Fruit fly (Drosophila melanogaster) whole organism, embryonic: Measurements from ENCODE around the gene TbCMF46.
A peak's percentile ranks its signal among the peaks of the same experiment; 100 is the strongest.

Experiments
- ATbp ChIP-seq: fragments of 200-800 bp; sonication (Bioruptor generic); optimal IDR thresholded peaks from 2 replicates; lab custom pipeline; 2017; ENCODE audit warnings: missing biosample characterization, mild to moderate bottlenecking, missing genetic modification characterization, missing genetic modification reagents
- Antp ChIP-seq: fragments of 200-800 bp; sonication (Bioruptor generic); optimal IDR thresholded peaks from 3 replicates; lab custom pipeline; 2016; ENCODE audit warnings: missing biosample characterization, missing genetic modification characterization
- B-H2 ChIP-seq: fragments of 200-800 bp; sonication (Bioruptor generic); optimal IDR thresholded peaks from 2 replicates; lab custom pipeline; 2018; ENCODE audit warnings: missing biosample characterization, mild to moderate bottlenecking, missing genetic modification characterization
- CG1024 ChIP-seq: fragments of 200-800 bp; sonication (Bioruptor generic); IDR thresholded peaks from 2 replicates; pipeline ENCODE4 v1.3.6; 2022; ENCODE audit warnings: missing biosample characterization, missing genetic modification characterization
- CG15073 ChIP-seq: fragments of 200-800 bp; sonication (Bioruptor generic); optimal IDR thresholded peaks from 2 replicates; lab custom pipeline; 2016; ENCODE audit warnings: missing biosample characterization, missing genetic modification characterization
- CG15269 ChIP-seq: fragments of 200-800 bp; sonication (Bioruptor generic); optimal IDR thresholded peaks from 2 replicates; lab custom pipeline; 2018; ENCODE audit warnings: missing biosample characterization, mild to moderate bottlenecking, missing genetic modification characterization, moderate library complexity
- CG17361 ChIP-seq: fragments of 200-800 bp; sonication (Bioruptor generic); IDR thresholded peaks from 3 replicates; pipeline ENCODE4 v1.3.6; 2022; ENCODE audit warnings: missing biosample characterization, missing genetic modification characterization
- CG17385 ChIP-seq: fragments of 200-800 bp; sonication (Bioruptor generic); optimal IDR thresholded peaks from 3 replicates; lab custom pipeline; 2018; ENCODE audit warnings: missing biosample characterization, mild to moderate bottlenecking, missing genetic modification characterization
- CG17568 ChIP-seq: fragments of 200-800 bp; sonication (Bioruptor generic); optimal IDR thresholded peaks from 2 replicates; lab custom pipeline; 2018; ENCODE audit warnings: missing biosample characterization, mild to moderate bottlenecking, missing genetic modification characterization, moderate library complexity
- CG2678 ChIP-seq: fragments of 200-800 bp; sonication (Bioruptor generic); optimal IDR thresholded peaks from 3 replicates; lab custom pipeline; 2019; ENCODE audit warnings: missing biosample characterization, mild to moderate bottlenecking, missing genetic modification characterization, moderate library complexity
- CG31441 ChIP-seq: fragments of 200-800 bp; sonication (Bioruptor generic); IDR thresholded peaks from 2 replicates; pipeline ENCODE4 v1.3.6; 2022; ENCODE audit warnings: missing biosample characterization, missing genetic modification characterization
- CG32772 ChIP-seq: fragments of 200-800 bp; sonication (Bioruptor generic); IDR thresholded peaks from 2 replicates; pipeline ENCODE4 v1.3.6; 2022; ENCODE audit warnings: missing biosample characterization, missing genetic modification characterization
- CG4282 ChIP-seq: fragments of 200-800 bp; sonication (Bioruptor generic); optimal IDR thresholded peaks from 2 replicates; lab custom pipeline; 2016; ENCODE audit warnings: missing biosample characterization, missing genetic modification characterization
- CG4730 ChIP-seq: fragments of 200-800 bp; sonication (Bioruptor generic); IDR thresholded peaks from 2 replicates; pipeline ENCODE4 v1.3.6; 2022; ENCODE audit warnings: missing biosample characterization, missing genetic modification characterization
- CG6791 ChIP-seq: fragments of 200-800 bp; sonication (Bioruptor generic); IDR thresholded peaks from 3 replicates; pipeline ENCODE4 v1.3.6; 2022; ENCODE audit warnings: missing biosample characterization, missing genetic modification characterization; ENCODE audit not compliant: partially characterized antibody
- CG7987 ChIP-seq: fragments of 200-800 bp; sonication (Bioruptor generic); optimal IDR thresholded peaks from 2 replicates; lab custom pipeline; 2018; ENCODE audit warnings: missing biosample characterization, mild to moderate bottlenecking, missing genetic modification characterization, moderate library complexity
- CG8281 ChIP-seq: fragments of 200-800 bp; sonication (Bioruptor generic); optimal IDR thresholded peaks from 2 replicates; lab custom pipeline; 2018; ENCODE audit warnings: missing biosample characterization, mild to moderate bottlenecking, missing genetic modification characterization, moderate library complexity
- CG8388 ChIP-seq: fragments of 200-800 bp; sonication (Bioruptor generic); optimal IDR thresholded peaks from 2 replicates; lab custom pipeline; 2019; ENCODE audit warnings: missing biosample characterization, mild to moderate bottlenecking, missing genetic modification characterization, moderate library complexity
- CG9609 ChIP-seq: fragments of 200-800 bp; sonication (Bioruptor generic); optimal IDR thresholded peaks from 3 replicates; lab custom pipeline; 2016; ENCODE audit warnings: missing biosample characterization, missing genetic modification characterization
- CG9876 ChIP-seq: fragments of 200-800 bp; sonication (Bioruptor generic); optimal IDR thresholded peaks from 2 replicates; lab custom pipeline; 2016; ENCODE audit warnings: missing biosample characterization, missing genetic modification characterization
- Dip3 ChIP-seq: fragments of 200-800 bp; sonication (Bioruptor generic); optimal IDR thresholded peaks from 3 replicates; lab custom pipeline; 2016; ENCODE audit warnings: missing biosample characterization, missing genetic modification characterization
- Gsc ChIP-seq: fragments of 200-800 bp; sonication (Bioruptor generic); IDR thresholded peaks from 2 replicates; pipeline ENCODE4 v1.3.6; 2022; ENCODE audit warnings: missing biosample characterization, missing genetic modification characterization
- H15 ChIP-seq: fragments of 200-800 bp; sonication (Bioruptor generic); IDR thresholded peaks from 3 replicates; pipeline ENCODE4 v1.3.6; 2022; ENCODE audit warnings: missing biosample characterization, missing genetic modification characterization
- Hmr ChIP-seq: fragments of 200-800 bp; sonication (Bioruptor generic); optimal IDR thresholded peaks from 3 replicates; lab custom pipeline; 2017; ENCODE audit warnings: mild to moderate bottlenecking, missing biosample characterization, missing genetic modification reagents, missing genetic modification characterization
- Lhr ChIP-seq: fragments of 200-800 bp; sonication (Bioruptor generic); optimal IDR thresholded peaks from 3 replicates; lab custom pipeline; 2017; ENCODE audit warnings: mild to moderate bottlenecking, missing biosample characterization, missing genetic modification reagents, missing genetic modification characterization
- MBD-R2 ChIP-seq: fragments of 200-800 bp; sonication (Bioruptor generic); IDR thresholded peaks from 2 replicates; pipeline ENCODE4 v1.3.6; 2022; ENCODE audit warnings: missing biosample characterization, missing genetic modification characterization
- MESR4 ChIP-seq: fragments of 200-800 bp; sonication (Bioruptor generic); optimal IDR thresholded peaks from 2 replicates; lab custom pipeline; 2018; ENCODE audit warnings: missing biosample characterization, mild to moderate bottlenecking, missing genetic modification characterization, moderate library complexity
- PHDP ChIP-seq: fragments of 200-800 bp; sonication (Bioruptor generic); optimal IDR thresholded peaks from 3 replicates; lab custom pipeline; 2018; ENCODE audit warnings: missing biosample characterization, mild to moderate bottlenecking, missing genetic modification characterization, moderate library complexity
- Sin3A ChIP-seq: fragments of >200 bp; optimal IDR thresholded peaks from 2 replicates; lab custom pipeline; 2018
- Six4 ChIP-seq: fragments of 200-800 bp; sonication (Bioruptor generic); optimal IDR thresholded peaks from 2 replicates; lab custom pipeline; 2016; ENCODE audit warnings: missing biosample characterization, missing genetic modification characterization
- Sox100B ChIP-seq: fragments of 200-800 bp; sonication (Bioruptor generic); optimal IDR thresholded peaks from 3 replicates; lab custom pipeline; 2018; ENCODE audit warnings: missing biosample characterization, mild to moderate bottlenecking, missing genetic modification characterization
- Trl ChIP-seq, 3 experiments: fragments of >200 bp in 2 of 3; fragments of 200-800 bp in 1 of 3; sonication (Bioruptor generic) in 1 of 3; optimal IDR thresholded peaks; 2 replicates in 1 of 3; 3 replicates in 2 of 3; lab custom pipeline; 2016 to 2017; ENCODE audit warnings: missing biosample characterization in 1 of 3, missing genetic modification characterization in 1 of 3
- Usf ChIP-seq: fragments of 200-800 bp; sonication (Bioruptor generic); optimal IDR thresholded peaks from 2 replicates; lab custom pipeline; 2017; ENCODE audit warnings: missing genotype, missing biosample characterization, missing genetic modification characterization
- ato ChIP-seq: fragments of 200-800 bp; sonication (Bioruptor generic); IDR thresholded peaks from 2 replicates; pipeline ENCODE4 v1.3.6; 2022; ENCODE audit warnings: missing biosample characterization, missing genetic modification characterization; ENCODE audit not compliant: partially characterized antibody
- chif ChIP-seq, 2 experiments: fragments of 200-800 bp; sonication (Bioruptor generic); optimal IDR thresholded peaks; 3 replicates each; lab custom pipeline; 2016; ENCODE audit warnings: missing biosample characterization in 2 of 2, missing genetic modification characterization in 2 of 2
- crp ChIP-seq, 2 experiments: fragments of 200-800 bp; sonication (Bioruptor generic); optimal IDR thresholded peaks; 2 replicates in 1 of 2; 3 replicates in 1 of 2; lab custom pipeline; 2017; ENCODE audit warnings: missing biosample characterization in 2 of 2, missing genetic modification characterization in 2 of 2, mild to moderate bottlenecking in 1 of 2, moderate library complexity in 1 of 2
- emc ChIP-seq: fragments of 200-800 bp; sonication (Bioruptor generic); optimal IDR thresholded peaks from 2 replicates; lab custom pipeline; 2016; ENCODE audit warnings: missing biosample characterization, missing genetic modification characterization
- eve ChIP-seq, 2 experiments: fragments of >200 bp; optimal IDR thresholded peaks; 2 replicates each; lab custom pipeline; 2017; ENCODE audit warnings: missing biosample characterization in 2 of 2, missing genetic modification characterization in 2 of 2
- gce ChIP-seq: fragments of 200-800 bp; sonication (Bioruptor generic); IDR thresholded peaks from 3 replicates; pipeline ENCODE4 v1.3.6; 2022; ENCODE audit warnings: missing biosample characterization, missing genetic modification characterization
- gsb ChIP-seq: fragments of 200-800 bp; sonication (Bioruptor generic); IDR thresholded peaks from 2 replicates; pipeline ENCODE4 v1.3.6; 2022; ENCODE audit warnings: missing biosample characterization, missing genetic modification characterization
- hbn ChIP-seq: fragments of 200-800 bp; sonication (Bioruptor generic); IDR thresholded peaks from 2 replicates; pipeline ENCODE4 v1.3.6; 2022; ENCODE audit warnings: missing biosample characterization, missing genetic modification characterization; ENCODE audit not compliant: partially characterized antibody
- mirr ChIP-seq: fragments of 200-800 bp; sonication (Bioruptor generic); optimal IDR thresholded peaks from 3 replicates; lab custom pipeline; 2018; ENCODE audit warnings: missing biosample characterization, mild to moderate bottlenecking, missing genetic modification characterization
- mld ChIP-seq: fragments of 200-800 bp; sonication (Bioruptor generic); IDR thresholded peaks from 3 replicates; pipeline ENCODE4 v1.3.6; 2022; ENCODE audit warnings: missing biosample characterization, missing genetic modification characterization; ENCODE audit not compliant: partially characterized antibody
- nerfin-1 ChIP-seq: fragments of 200-800 bp; sonication (Bioruptor generic); optimal IDR thresholded peaks from 3 replicates; lab custom pipeline; 2019; ENCODE audit warnings: missing biosample characterization, mild to moderate bottlenecking, missing genetic modification characterization, moderate library complexity
- pan ChIP-seq, 4 experiments: fragments of >200 bp in 3 of 4; fragments of 200-800 bp in 1 of 4; sonication (Bioruptor generic) in 1 of 4; optimal IDR thresholded peaks in 3 of 4; IDR thresholded peaks in 1 of 4; 2 replicates each; pipeline versions ENCODE4 v1.3.6 to Lab custom; 2017 to 2022; ENCODE audit warnings: missing biosample characterization in 2 of 4, missing genetic modification characterization in 2 of 4, mixed read lengths in 1 of 4
- peb ChIP-seq: fragments of 200-800 bp; sonication (Bioruptor generic); IDR thresholded peaks from 2 replicates; pipeline ENCODE4 v1.3.6; 2022; ENCODE audit warnings: missing biosample characterization, missing genetic modification characterization
- pita ChIP-seq: fragments of 200-800 bp; sonication (Bioruptor generic); optimal IDR thresholded peaks from 2 replicates; lab custom pipeline; 2017; ENCODE audit warnings: missing biosample characterization, mild to moderate bottlenecking, missing genetic modification characterization
- slbo ChIP-seq: fragments of 200-800 bp; sonication (Bioruptor generic); IDR thresholded peaks from 2 replicates; pipeline ENCODE4 v1.3.6; 2022; ENCODE audit warnings: missing biosample characterization, missing genetic modification characterization
- tll ChIP-seq, 2 experiments: fragments of 200-800 bp in 1 of 2; fragments of >200 bp in 1 of 2; sonication (Bioruptor generic) in 1 of 2; optimal IDR thresholded peaks; 2 replicates each; lab custom pipeline; 2017 to 2019; ENCODE audit warnings: missing biosample characterization in 2 of 2, missing genetic modification characterization in 2 of 2, mild to moderate bottlenecking in 1 of 2, moderate library complexity in 1 of 2
- z ChIP-seq: fragments of 200-800 bp; sonication (Bioruptor generic); IDR thresholded peaks from 3 replicates; pipeline ENCODE4 v1.3.6; 2022; ENCODE audit warnings: missing biosample characterization, missing genetic modification characterization

TbCMF46 gene

DNA sequence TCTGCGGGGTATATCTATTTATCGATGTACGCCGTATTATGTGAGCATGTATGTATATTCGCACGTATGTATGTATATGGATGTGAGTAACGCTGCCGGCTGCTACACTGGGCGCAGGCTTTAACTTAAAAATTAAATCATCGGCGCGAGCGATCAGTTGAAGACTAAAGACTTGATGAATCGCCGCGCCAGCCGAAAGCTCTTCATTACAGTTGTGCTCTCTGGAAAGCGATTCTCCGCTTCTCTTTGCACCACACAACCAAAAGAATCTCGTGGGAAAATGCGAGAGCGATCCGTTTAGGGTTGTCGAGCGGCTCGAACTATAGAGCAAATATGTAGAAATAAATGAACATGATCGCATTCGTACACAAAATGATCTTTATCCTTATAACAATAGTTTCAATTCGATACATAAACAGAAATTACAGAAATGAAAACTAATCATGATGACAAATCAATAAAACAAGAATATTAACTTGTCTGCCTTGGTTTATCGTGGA lies 16.1 kb downstream of the TbCMF46 start, which contains the start of gene CG13124 (continued):
- TF ChIP-seq CG4282 (GFP tag; lab: Kevin White, UChicago) (no peak), mirr (GFP tag; lab: Kevin White, UChicago) (peak; percentile 57), CG7987 (GFP tag; lab: Kevin White, UChicago) (no peak), gsb (GFP tag; lab: Robert Waterston, UW) (peak; percentile 7; the same call in 1 of the 2 replicates), Gsc (GFP tag; lab: Robert Waterston, UW) (no peak), CG8388 (no peak), CG9609 (GFP tag; lab: Kevin White, UChicago) (no peak), z (no peak), CG9876 (GFP tag; lab: Kevin White, UChicago) (no peak), crp (GFP tag; optimal IDR thresholded peaks at IDR 0.05; lab: Kevin White, UChicago) (no peak), pita (GFP tag; lab: Kevin White, UChicago) (no peak), B-H2 (peak; percentile 17), CG15073 (GFP tag; lab: Kevin White, UChicago) (no peak), gce (GFP tag; lab: Robert Waterston, UW) (no peak), nerfin-1 (tag; lab: Kevin White, UChicago) (no peak), Antp (no peak), CG32772 (GFP tag; lab: Robert Waterston, UW) (no peak), MESR4 (peak; percentile 5), slbo (GFP tag; lab: Robert Waterston, UW) (peak; percentile 49; the same call in 1 of the 2 replicates), tll (GFP tag; optimal IDR thresholded peaks at IDR 0.05; lab: Kevin White, UChicago) (no peak), CG17385 (GFP tag; lab: Kevin White, UChicago) (peak; percentile 58), ato (GFP tag; lab: Robert Waterston, UW) (no peak), chif (GFP tag; optimal IDR thresholded peaks at IDR 0.05; lab: Kevin White, UChicago) (no peak), Trl (optimal IDR thresholded peaks at IDR 0.05; lab: Kevin White, UChicago) (peak; percentile 55 to 84), Trl (GFP tag; optimal IDR thresholded peaks at IDR 0.05; lab: Kevin White, UChicago) (no peak), MBD-R2 (GFP tag; lab: Robert Waterston, UW) (no peak), CG6791 (GFP tag; lab: Robert Waterston, UW) (no peak), ATbp (peak; percentile 16), CG17361 (no peak), CG31441 (GFP tag; lab: Robert Waterston, UW) (no peak), CG8281 (tag; lab: Kevin White, UChicago) (no peak), Sin3A (lab: Kevin White, UChicago) (no peak), peb (no peak), CG15269 (tag; lab: Kevin White, UChicago) (peak; percentile 44), Hmr (GFP tag; lab: Kevin White, UChicago) (peak; percentile 55), CG1024 (GFP tag; lab: Robert Waterston, UW) (no peak), pan (optimal IDR thresholded peaks at IDR 0.05; lab: Kevin White, UChicago) (no peak), pan (GFP tag; optimal IDR thresholded peaks at IDR 0.05 in 1 of 2, IDR thresholded peaks at IDR 0.05 in 1 of 2) (peak in 1 of 2 experiments; percentile 21), CG2678 (tag; lab: Kevin White, UChicago) (peak; percentile 43), Usf (GFP tag; lab: Kevin White, UChicago) (no peak), H15 (no peak), Sox100B (GFP tag; lab: Kevin White, UChicago) (no peak), emc (GFP tag; lab: Kevin White, UChicago) (no peak), Lhr (GFP tag; lab: Kevin White, UChicago) (no peak), Dip3 (GFP tag; lab: Kevin White, UChicago) (no peak), eve (GFP tag; optimal IDR thresholded peaks at IDR 0.05; lab: Kevin White, UChicago) (no peak), CG17568 (GFP tag; lab: Kevin White, UChicago) (peak; percentile 50), Six4 (GFP tag; lab: Kevin White, UChicago) (no peak), mld (no peak), PHDP (tag; lab: Kevin White, UChicago) (peak; percentile 50), CG4730 (GFP tag; lab: Robert Waterston, UW) (no peak), hbn (GFP tag; lab: Robert Waterston, UW) (no peak)
